Worm (Caenorhabditis elegans) whole organism, late embryonic: ENCODE measurements around the gene arrd-6.

Experiments
- C08G9.2 ChIP-seq: sonication (generic microtip); optimal IDR thresholded peaks from 2 replicates; lab custom pipeline; 2016; ENCODE audit warnings: mild to moderate bottlenecking, missing genetic modification characterization, moderate library complexity, missing compliant biosample characterization
- C38D4.7 ChIP-seq: fragments of 200-800 bp; sonication (Bioruptor generic); optimal IDR thresholded peaks from 2 replicates; lab custom pipeline; 2018; ENCODE audit warnings: mild to moderate bottlenecking, missing genetic modification characterization, moderate library complexity, missing compliant biosample characterization
- F13H6.1 ChIP-seq: sonication (generic microtip); optimal IDR thresholded peaks from 2 replicates; lab custom pipeline; 2016; ENCODE audit warnings: missing genetic modification characterization, missing compliant biosample characterization
- K02D7.2 ChIP-seq: sonication (generic microtip); optimal IDR thresholded peaks from 2 replicates; lab custom pipeline; 2017; ENCODE audit warnings: mild to moderate bottlenecking, missing genetic modification characterization, missing compliant biosample characterization
- T23F11.4 ChIP-seq: fragments of 200-800 bp; sonication (Bioruptor generic); optimal IDR thresholded peaks from 2 replicates; lab custom pipeline; 2018; ENCODE audit warnings: mild to moderate bottlenecking, missing genetic modification characterization, missing compliant biosample characterization
- Y22D7AL.16 ChIP-seq: sonication (generic microtip); optimal IDR thresholded peaks from 2 replicates; lab custom pipeline; 2016; ENCODE audit warnings: missing genetic modification characterization, missing compliant biosample characterization
- ceh-14 ChIP-seq: sonication (generic microtip); optimal IDR thresholded peaks from 2 replicates; lab custom pipeline; 2016; ENCODE audit warnings: missing genotype, missing genetic modification characterization, missing compliant biosample characterization
- ceh-18 ChIP-seq: sonication (generic microtip); optimal IDR thresholded peaks from 2 replicates; lab custom pipeline; 2016; ENCODE audit warnings: missing genetic modification characterization, missing compliant biosample characterization
- ceh-19 ChIP-seq: fragments of 200-800 bp; sonication (Bioruptor generic); optimal IDR thresholded peaks from 2 replicates; lab custom pipeline; 2018; ENCODE audit warnings: mild to moderate bottlenecking, missing genetic modification characterization, missing compliant biosample characterization
- ceh-22 ChIP-seq: sonication (generic microtip); optimal IDR thresholded peaks from 2 replicates; lab custom pipeline; 2017; ENCODE audit warnings: missing biosample characterization, missing genetic modification characterization
- ceh-24 ChIP-seq: sonication (generic microtip); optimal IDR thresholded peaks from 2 replicates; lab custom pipeline; 2016; ENCODE audit warnings: mild to moderate bottlenecking, missing genetic modification characterization, missing compliant biosample characterization
- ceh-30 ChIP-seq: fragments of 150-350 bp; optimal IDR thresholded peaks from 2 replicates; lab custom pipeline; 2014; ENCODE audit warnings: missing biosample characterization, missing genetic modification characterization
- ceh-31 ChIP-seq: sonication (generic microtip); optimal IDR thresholded peaks from 2 replicates; lab custom pipeline; 2016; ENCODE audit warnings: missing genetic modification characterization, missing compliant biosample characterization
- ceh-34 ChIP-seq: sonication (generic microtip); optimal IDR thresholded peaks from 2 replicates; lab custom pipeline; 2016; ENCODE audit warnings: mild to moderate bottlenecking, missing genetic modification characterization, missing compliant biosample characterization
- ceh-48 ChIP-seq: sonication (generic microtip); optimal IDR thresholded peaks from 2 replicates; lab custom pipeline; 2016; ENCODE audit warnings: missing genetic modification characterization, inconsistent platforms, missing compliant biosample characterization
- ceh-9 ChIP-seq: sonication (generic microtip); optimal IDR thresholded peaks from 2 replicates; lab custom pipeline; 2016; ENCODE audit warnings: mild to moderate bottlenecking, missing genetic modification characterization, inconsistent platforms, missing compliant biosample characterization
- elt-4 ChIP-seq: sonication (generic microtip); optimal IDR thresholded peaks from 2 replicates; lab custom pipeline; 2016; ENCODE audit warnings: missing genetic modification characterization, missing compliant biosample characterization
- fax-1 ChIP-seq: sonication (generic microtip); optimal IDR thresholded peaks from 2 replicates; lab custom pipeline; 2016; ENCODE audit warnings: missing genotype, missing genetic modification characterization, missing compliant biosample characterization
- fkh-10 ChIP-seq: fragments of 150-350 bp; optimal IDR thresholded peaks from 2 replicates; lab custom pipeline; 2014; ENCODE audit warnings: missing biosample characterization, missing genetic modification reagents, missing genetic modification characterization
- fkh-6 ChIP-seq: sonication (generic microtip); optimal IDR thresholded peaks from 2 replicates; lab custom pipeline; 2016; ENCODE audit warnings: missing genetic modification characterization, missing compliant biosample characterization
- gmeb-2 ChIP-seq: sonication (generic microtip); optimal IDR thresholded peaks from 2 replicates; lab custom pipeline; 2016; ENCODE audit warnings: missing genetic modification characterization, inconsistent platforms, missing compliant biosample characterization
- hlh-13 ChIP-seq: fragments of 200-800 bp; sonication (Bioruptor generic); optimal IDR thresholded peaks from 2 replicates; lab custom pipeline; 2018; ENCODE audit warnings: mild to moderate bottlenecking, missing genetic modification characterization, missing compliant biosample characterization
- hlh-15 ChIP-seq: sonication (generic microtip); optimal IDR thresholded peaks from 2 replicates; lab custom pipeline; 2016; ENCODE audit warnings: missing genetic modification characterization, missing compliant biosample characterization
- hlh-30 ChIP-seq: sonication (generic microtip); optimal IDR thresholded peaks from 2 replicates; lab custom pipeline; 2017; ENCODE audit warnings: antibody characterized with exemption, missing genetic modification characterization, missing compliant biosample characterization; ENCODE audit not compliant: insufficient read depth
- hlh-6 ChIP-seq: sonication (generic microtip); optimal IDR thresholded peaks from 2 replicates; lab custom pipeline; 2016; ENCODE audit warnings: missing genotype, missing genetic modification characterization, missing compliant biosample characterization
- hlh-8 ChIP-seq: sonication (generic microtip); optimal IDR thresholded peaks from 2 replicates; lab custom pipeline; 2016; ENCODE audit warnings: missing genotype, missing genetic modification characterization, missing compliant biosample characterization
- lin-11 ChIP-seq: fragments of 200-800 bp; sonication (Bioruptor generic); optimal IDR thresholded peaks from 2 replicates; lab custom pipeline; 2018; ENCODE audit warnings: mild to moderate bottlenecking, missing genetic modification characterization, missing compliant biosample characterization
- nfya-1 ChIP-seq: sonication (generic microtip); optimal IDR thresholded peaks from 2 replicates; lab custom pipeline; 2017; ENCODE audit warnings: missing genetic modification characterization, mild to moderate bottlenecking, missing compliant biosample characterization, antibody characterized with exemption, moderate library complexity
- nhr-11 ChIP-seq: fragments of 150-350 bp; optimal IDR thresholded peaks from 2 replicates; lab custom pipeline; 2014; ENCODE audit warnings: missing biosample characterization, missing genetic modification characterization
- npax-4 ChIP-seq: sonication (generic microtip); optimal IDR thresholded peaks from 2 replicates; lab custom pipeline; 2016; ENCODE audit warnings: missing genetic modification characterization, missing compliant biosample characterization
- pag-3 ChIP-seq: sonication (generic microtip); optimal IDR thresholded peaks from 2 replicates; lab custom pipeline; 2016; ENCODE audit warnings: missing compliant biosample characterization, missing genetic modification characterization, borderline replicate concordance
- pax-1 ChIP-seq: fragments of 150-350 bp; optimal IDR thresholded peaks from 2 replicates; lab custom pipeline; 2014; ENCODE audit warnings: missing biosample characterization, missing genetic modification characterization
- pha-2 ChIP-seq: sonication (generic microtip); optimal IDR thresholded peaks from 2 replicates; lab custom pipeline; 2017; ENCODE audit warnings: mild to moderate bottlenecking, missing genetic modification characterization, missing compliant biosample characterization
- pros-1 ChIP-seq: fragments of 150-350 bp; optimal IDR thresholded peaks from 2 replicates; lab custom pipeline; 2014; ENCODE audit warnings: missing biosample characterization, missing genetic modification reagents, missing genetic modification characterization
- ref-2 ChIP-seq: sonication (generic microtip); optimal IDR thresholded peaks from 2 replicates; lab custom pipeline; 2016; ENCODE audit warnings: missing genetic modification characterization, missing compliant biosample characterization
- rnt-1 ChIP-seq: sonication (generic microtip); optimal IDR thresholded peaks from 2 replicates; lab custom pipeline; 2016; ENCODE audit warnings: missing genetic modification characterization, missing compliant biosample characterization
- sdc-2 ChIP-seq: sonication (generic microtip); optimal IDR thresholded peaks from 2 replicates; lab custom pipeline; 2016; ENCODE audit warnings: missing genotype, missing genetic modification characterization, missing compliant biosample characterization
- sox-4 ChIP-seq: sonication (generic microtip); optimal IDR thresholded peaks from 2 replicates; lab custom pipeline; 2017; ENCODE audit warnings: mild to moderate bottlenecking, missing genetic modification characterization, inconsistent platforms, missing compliant biosample characterization
- syd-9 ChIP-seq: sonication (generic microtip); optimal IDR thresholded peaks from 2 replicates; lab custom pipeline; 2016; ENCODE audit warnings: mild to moderate bottlenecking, missing genetic modification characterization, moderate library complexity, missing compliant biosample characterization
- tbx-2 ChIP-seq: sonication (generic microtip); optimal IDR thresholded peaks from 2 replicates; lab custom pipeline; 2016; ENCODE audit warnings: missing genetic modification characterization, missing compliant biosample characterization
- tbx-7 ChIP-seq: sonication (generic microtip); optimal IDR thresholded peaks from 2 replicates; lab custom pipeline; 2016; ENCODE audit warnings: missing genotype, missing genetic modification characterization, missing compliant biosample characterization
- ttx-3 ChIP-seq: sonication (generic microtip); optimal IDR thresholded peaks from 2 replicates; lab custom pipeline; 2016; ENCODE audit warnings: missing genetic modification reagents, missing genetic modification characterization, missing compliant biosample characterization
- unc-3 ChIP-seq, 2 experiments: fragments of 200-800 bp in 1 of 2; sonication (Bioruptor generic) in 1 of 2; sonication (generic microtip) in 1 of 2; conservative IDR thresholded peaks in 1 of 2; optimal IDR thresholded peaks in 1 of 2; 2 replicates each; pipeline versions ENCODE4 v1.3.6 to Lab custom; 2016 to 2022; ENCODE audit warnings: missing compliant biosample characterization in 2 of 2, missing genetic modification characterization in 2 of 2, missing genetic modification reagents in 1 of 2
- unc-42 ChIP-seq: sonication (generic microtip); optimal IDR thresholded peaks from 2 replicates; lab custom pipeline; 2016; ENCODE audit warnings: missing genotype, missing genetic modification characterization, missing compliant biosample characterization
- unc-55 ChIP-seq: sonication (generic microtip); optimal IDR thresholded peaks from 2 replicates; lab custom pipeline; 2017; ENCODE audit warnings: missing biosample characterization, missing genetic modification reagents, missing genetic modification characterization
- zip-5 ChIP-seq: sonication (generic microtip); optimal IDR thresholded peaks from 2 replicates; lab custom pipeline; 2016; ENCODE audit warnings: missing genetic modification characterization, missing compliant biosample characterization
- ztf-16 ChIP-seq: sonication (generic microtip); optimal IDR thresholded peaks from 2 replicates; lab custom pipeline; 2017; ENCODE audit warnings: missing genetic modification characterization, missing compliant biosample characterization

Gene arrd-6

DNA sequence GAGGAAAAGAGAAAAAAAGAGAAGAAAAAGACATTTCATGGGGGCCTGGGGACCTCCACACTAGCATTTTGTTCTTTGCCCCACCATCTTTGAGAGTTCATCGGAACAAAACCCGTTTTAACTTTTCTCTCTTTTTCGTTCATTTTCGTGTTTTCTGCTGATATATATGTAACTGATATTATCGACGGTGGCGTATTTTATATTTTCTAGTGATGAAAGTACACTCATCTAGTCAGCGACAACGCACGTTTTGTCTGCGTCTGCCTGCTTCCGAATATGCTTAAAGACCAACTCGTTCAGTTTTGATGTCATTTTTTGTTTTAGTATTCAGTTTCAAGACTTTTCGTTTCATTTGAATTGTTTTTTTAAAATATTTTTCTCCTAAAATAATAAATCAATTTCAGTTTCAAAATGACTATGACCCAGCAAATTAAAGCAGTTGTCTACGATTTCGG lies 38.7 kb downstream of the arrd-6 start, which contains the start of gene bigr-1:
Gene bigr-1, plus strand, starts transcription at position 405 of the 455 bp plus-strand sequence.
- TF ChIP-seq ttx-3 (tag; lab: Kevin White, UChicago) (no peak), fkh-6 (tag; lab: Kevin White, UChicago) (no peak), gmeb-2 (no peak), C38D4.7 (GFP tag; lab: Kevin White, UChicago) (no peak), ceh-31 (tag; lab: Kevin White, UChicago) (no peak), K02D7.2 (no peak), ceh-34 (no peak), ztf-16 (tag; lab: Kevin White, UChicago) (no peak), ceh-24 (tag; lab: Kevin White, UChicago) (no peak), ceh-22 (tag; lab: Kevin White, UChicago) (no peak), F13H6.1 (tag; lab: Kevin White, UChicago) (no peak), hlh-15 (tag; lab: Kevin White, UChicago) (no peak)

DNA sequence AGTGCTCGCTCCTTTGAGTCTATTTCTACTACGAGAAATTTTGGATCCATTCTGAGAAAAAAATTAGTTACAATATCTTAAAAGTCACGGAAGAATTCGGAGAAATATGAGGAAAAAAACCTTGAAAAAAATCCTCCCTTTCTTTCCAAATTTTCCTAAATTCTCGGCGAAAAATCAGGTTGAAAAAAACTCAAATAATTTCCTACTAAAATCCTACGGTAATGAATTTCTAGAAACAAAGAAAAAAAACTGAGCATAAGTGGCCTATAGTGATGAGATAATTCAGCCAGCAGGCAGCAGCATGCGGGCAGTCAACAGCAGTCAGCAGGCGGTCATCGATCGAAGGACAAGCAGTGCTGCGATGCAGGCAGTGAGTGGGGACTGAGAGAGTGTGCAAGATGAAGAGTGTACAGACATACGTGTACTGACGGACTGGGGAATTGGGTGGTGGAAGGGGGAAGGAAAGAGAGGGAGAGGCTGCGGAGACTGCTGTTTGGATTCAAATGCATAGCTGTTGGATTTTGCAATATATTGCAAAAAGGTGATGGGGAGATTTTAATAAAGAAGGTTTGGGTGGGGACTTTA lies 42.3 kb downstream of the arrd-6 start, which contains the start of gene lir-3:
Gene lir-3, minus strand, starts transcription at position 51 of the 585 bp plus-strand sequence.
- TF ChIP-seq unc-55 (GFP tag; lab: Kevin White, UChicago) (peak; percentile 44), pha-2 (tag; lab: Kevin White, UChicago) (no peak), ceh-30 (no peak), ceh-18 (tag; lab: Kevin White, UChicago) (peak; percentile 39), nhr-11 (tag; lab: Kevin White, UChicago) (no peak), pros-1 (tag; lab: Kevin White, UChicago) (peak; percentile 24), npax-4 (no peak), fkh-6 (tag; lab: Kevin White, UChicago) (peak; percentile 39), nfya-1 (peak; percentile 50), ceh-48 (tag; lab: Kevin White, UChicago) (peak; percentile 47), ceh-14 (no peak), hlh-30 (tag; lab: Kevin White, UChicago) (peak; percentile 24), elt-4 (no peak), tbx-2 (tag; lab: Kevin White, UChicago) (peak; percentile 28), syd-9 (tag; lab: Kevin White, UChicago) (peak; percentile 2), C08G9.2 (tag; lab: Kevin White, UChicago) (peak; percentile 26), fkh-10 (GFP tag; lab: Kevin White, UChicago) (no peak), ceh-9 (tag; lab: Kevin White, UChicago) (no peak), sdc-2 (tag; lab: Kevin White, UChicago) (peak; percentile 44), ceh-31 (tag; lab: Kevin White, UChicago) (peak; percentile 63), pax-1 (tag; lab: Kevin White, UChicago) (no peak), ref-2 (peak; percentile 65), hlh-13 (GFP tag; lab: Kevin White, UChicago) (no peak), hlh-8 (tag; lab: Kevin White, UChicago) (no peak), T23F11.4 (no peak), unc-3 (GFP tag; conservative IDR thresholded peaks at IDR 0.05; lab: Robert Waterston, UW) (no peak), unc-3 (tag; optimal IDR thresholded peaks at IDR 0.05; lab: Kevin White, UChicago) (no peak), ttx-3 (tag; lab: Kevin White, UChicago) (no peak), sox-4 (tag; lab: Kevin White, UChicago) (no peak), fax-1 (tag; lab: Kevin White, UChicago) (no peak), pag-3 (no peak), unc-42 (tag; lab: Kevin White, UChicago) (peak; percentile 38), hlh-6 (tag; lab: Kevin White, UChicago) (peak; percentile 15), ztf-16 (tag; lab: Kevin White, UChicago) (no peak), lin-11 (no peak), ceh-19 (GFP tag; lab: Kevin White, UChicago) (no peak), gmeb-2 (no peak), tbx-7 (tag; lab: Kevin White, UChicago) (no peak), Y22D7AL.16 (tag; lab: Kevin White, UChicago) (no peak), zip-5 (no peak), rnt-1 (tag; lab: Kevin White, UChicago) (peak; percentile 0)
- TF ChIP-seq, all 69 proteins: peak for 16
